Worm (Caenorhabditis elegans) whole organism, late embryonic: ENCODE measurements around the gene ctbp-1.
A peak's percentile ranks its signal among the peaks of the same experiment; 100 is the strongest.

Experiments used
- C08G9.2 ChIP-seq: sonication (generic microtip); optimal IDR thresholded peaks from 2 replicates; lab custom pipeline; 2016; ENCODE audit warnings: mild to moderate bottlenecking, missing genetic modification characterization, moderate library complexity, missing compliant biosample characterization
- F13H6.1 ChIP-seq: sonication (generic microtip); optimal IDR thresholded peaks from 2 replicates; lab custom pipeline; 2016; ENCODE audit warnings: missing genetic modification characterization, missing compliant biosample characterization
- K09A11.1 ChIP-seq: sonication (generic microtip); optimal IDR thresholded peaks from 2 replicates; lab custom pipeline; 2017; ENCODE audit warnings: antibody characterized with exemption, mild to moderate bottlenecking, missing genetic modification characterization, missing compliant biosample characterization; ENCODE audit not compliant: insufficient read depth
- T23F11.4 ChIP-seq: fragments of 200-800 bp; sonication (Bioruptor generic); optimal IDR thresholded peaks from 2 replicates; lab custom pipeline; 2018; ENCODE audit warnings: mild to moderate bottlenecking, missing genetic modification characterization, missing compliant biosample characterization
- Y22D7AL.16 ChIP-seq: sonication (generic microtip); optimal IDR thresholded peaks from 2 replicates; lab custom pipeline; 2016; ENCODE audit warnings: missing genetic modification characterization, missing compliant biosample characterization
- ahr-1 ChIP-seq: sonication (generic microtip); optimal IDR thresholded peaks from 2 replicates; lab custom pipeline; 2016; ENCODE audit warnings: missing genetic modification characterization, missing compliant biosample characterization
- ceh-14 ChIP-seq: sonication (generic microtip); optimal IDR thresholded peaks from 2 replicates; lab custom pipeline; 2016; ENCODE audit warnings: missing genotype, missing genetic modification characterization, missing compliant biosample characterization
- ceh-18 ChIP-seq: sonication (generic microtip); optimal IDR thresholded peaks from 2 replicates; lab custom pipeline; 2016; ENCODE audit warnings: missing genetic modification characterization, missing compliant biosample characterization
- ceh-2 ChIP-seq: sonication (generic microtip); optimal IDR thresholded peaks from 2 replicates; lab custom pipeline; 2016; ENCODE audit warnings: missing genotype, missing genetic modification characterization, missing compliant biosample characterization
- ceh-22 ChIP-seq: sonication (generic microtip); optimal IDR thresholded peaks from 2 replicates; lab custom pipeline; 2017; ENCODE audit warnings: missing biosample characterization, missing genetic modification characterization
- ceh-30 ChIP-seq: fragments of 150-350 bp; optimal IDR thresholded peaks from 2 replicates; lab custom pipeline; 2014; ENCODE audit warnings: missing biosample characterization, missing genetic modification characterization
- ceh-31 ChIP-seq: sonication (generic microtip); optimal IDR thresholded peaks from 2 replicates; lab custom pipeline; 2016; ENCODE audit warnings: missing genetic modification characterization, missing compliant biosample characterization
- ceh-45 ChIP-seq: fragments of 200-800 bp; sonication (Bioruptor generic); IDR thresholded peaks from 2 replicates; pipeline ENCODE4 v1.3.6; 2022; ENCODE audit warnings: missing genetic modification reagents, missing genetic modification characterization, missing compliant biosample characterization
- ceh-48 ChIP-seq: sonication (generic microtip); optimal IDR thresholded peaks from 2 replicates; lab custom pipeline; 2016; ENCODE audit warnings: missing genetic modification characterization, inconsistent platforms, missing compliant biosample characterization
- ceh-9 ChIP-seq: sonication (generic microtip); optimal IDR thresholded peaks from 2 replicates; lab custom pipeline; 2016; ENCODE audit warnings: mild to moderate bottlenecking, missing genetic modification characterization, inconsistent platforms, missing compliant biosample characterization
- che-1 ChIP-seq: sonication (generic microtip); optimal IDR thresholded peaks from 2 replicates; lab custom pipeline; 2016; ENCODE audit warnings: mild to moderate bottlenecking, missing genetic modification characterization, missing compliant biosample characterization
- dve-1 ChIP-seq: sonication (generic microtip); optimal IDR thresholded peaks from 2 replicates; lab custom pipeline; 2017; ENCODE audit warnings: antibody characterized with exemption, mild to moderate bottlenecking, missing genetic modification characterization, missing compliant biosample characterization
- elt-2 ChIP-seq: sonication (generic microtip); optimal IDR thresholded peaks from 2 replicates; lab custom pipeline; 2016; ENCODE audit warnings: missing genetic modification reagents, missing genetic modification characterization, missing compliant biosample characterization
- eyg-1 ChIP-seq: sonication (generic microtip); optimal IDR thresholded peaks from 2 replicates; lab custom pipeline; 2016; ENCODE audit warnings: missing genotype, missing genetic modification characterization, missing compliant biosample characterization
- fax-1 ChIP-seq: sonication (generic microtip); optimal IDR thresholded peaks from 2 replicates; lab custom pipeline; 2016; ENCODE audit warnings: missing genotype, missing genetic modification characterization, missing compliant biosample characterization
- fkh-6 ChIP-seq: sonication (generic microtip); optimal IDR thresholded peaks from 2 replicates; lab custom pipeline; 2016; ENCODE audit warnings: missing genetic modification characterization, missing compliant biosample characterization
- hlh-15 ChIP-seq: sonication (generic microtip); optimal IDR thresholded peaks from 2 replicates; lab custom pipeline; 2016; ENCODE audit warnings: missing genetic modification characterization, missing compliant biosample characterization
- hlh-30 ChIP-seq: sonication (generic microtip); optimal IDR thresholded peaks from 2 replicates; lab custom pipeline; 2017; ENCODE audit warnings: antibody characterized with exemption, missing genetic modification characterization, missing compliant biosample characterization; ENCODE audit not compliant: insufficient read depth
- hlh-6 ChIP-seq: sonication (generic microtip); optimal IDR thresholded peaks from 2 replicates; lab custom pipeline; 2016; ENCODE audit warnings: missing genotype, missing genetic modification characterization, missing compliant biosample characterization
- lin-11 ChIP-seq: fragments of 200-800 bp; sonication (Bioruptor generic); optimal IDR thresholded peaks from 2 replicates; lab custom pipeline; 2018; ENCODE audit warnings: mild to moderate bottlenecking, missing genetic modification characterization, missing compliant biosample characterization
- madf-2 ChIP-seq: sonication (generic microtip); optimal IDR thresholded peaks from 2 replicates; lab custom pipeline; 2017; ENCODE audit warnings: missing genetic modification characterization, missing compliant biosample characterization
- mec-3 ChIP-seq: sonication (generic microtip); optimal IDR thresholded peaks from 2 replicates; lab custom pipeline; 2016; ENCODE audit warnings: borderline replicate concordance, missing genetic modification characterization, missing compliant biosample characterization
- nhr-232 ChIP-seq: sonication (generic microtip); optimal IDR thresholded peaks from 2 replicates; lab custom pipeline; 2016; ENCODE audit warnings: missing genetic modification characterization, missing compliant biosample characterization
- npax-4 ChIP-seq: sonication (generic microtip); optimal IDR thresholded peaks from 2 replicates; lab custom pipeline; 2016; ENCODE audit warnings: missing genetic modification characterization, missing compliant biosample characterization
- odd-2 ChIP-seq: sonication (generic microtip); optimal IDR thresholded peaks from 2 replicates; lab custom pipeline; 2017; ENCODE audit warnings: antibody characterized with exemption, mild to moderate bottlenecking, missing genetic modification characterization, missing compliant biosample characterization
- pag-3 ChIP-seq: sonication (generic microtip); optimal IDR thresholded peaks from 2 replicates; lab custom pipeline; 2016; ENCODE audit warnings: missing compliant biosample characterization, missing genetic modification characterization, borderline replicate concordance
- pax-1 ChIP-seq: fragments of 150-350 bp; optimal IDR thresholded peaks from 2 replicates; lab custom pipeline; 2014; ENCODE audit warnings: missing biosample characterization, missing genetic modification characterization
- pha-2 ChIP-seq: sonication (generic microtip); optimal IDR thresholded peaks from 2 replicates; lab custom pipeline; 2017; ENCODE audit warnings: mild to moderate bottlenecking, missing genetic modification characterization, missing compliant biosample characterization
- pha-4 ChIP-seq: fragments of 150-350 bp; optimal IDR thresholded peaks from 2 replicates; lab custom pipeline; 2018; ENCODE audit warnings: missing biosample characterization, missing genetic modification reagents, missing genetic modification characterization
- pqm-1 ChIP-seq: sonication (generic microtip); optimal IDR thresholded peaks from 2 replicates; lab custom pipeline; 2016; ENCODE audit warnings: missing genetic modification characterization, missing compliant biosample characterization
- pros-1 ChIP-seq: fragments of 150-350 bp; optimal IDR thresholded peaks from 2 replicates; lab custom pipeline; 2014; ENCODE audit warnings: missing biosample characterization, missing genetic modification reagents, missing genetic modification characterization
- rnt-1 ChIP-seq: sonication (generic microtip); optimal IDR thresholded peaks from 2 replicates; lab custom pipeline; 2016; ENCODE audit warnings: missing genetic modification characterization, missing compliant biosample characterization
- sdc-2 ChIP-seq: sonication (generic microtip); optimal IDR thresholded peaks from 2 replicates; lab custom pipeline; 2016; ENCODE audit warnings: missing genotype, missing genetic modification characterization, missing compliant biosample characterization
- syd-9 ChIP-seq: sonication (generic microtip); optimal IDR thresholded peaks from 2 replicates; lab custom pipeline; 2016; ENCODE audit warnings: mild to moderate bottlenecking, missing genetic modification characterization, moderate library complexity, missing compliant biosample characterization
- tbx-2 ChIP-seq: sonication (generic microtip); optimal IDR thresholded peaks from 2 replicates; lab custom pipeline; 2016; ENCODE audit warnings: missing genetic modification characterization, missing compliant biosample characterization
- tbx-7 ChIP-seq: sonication (generic microtip); optimal IDR thresholded peaks from 2 replicates; lab custom pipeline; 2016; ENCODE audit warnings: missing genotype, missing genetic modification characterization, missing compliant biosample characterization
- ttx-3 ChIP-seq: sonication (generic microtip); optimal IDR thresholded peaks from 2 replicates; lab custom pipeline; 2016; ENCODE audit warnings: missing genetic modification reagents, missing genetic modification characterization, missing compliant biosample characterization
- unc-3 ChIP-seq, 2 experiments: fragments of 200-800 bp in 1 of 2; sonication (Bioruptor generic) in 1 of 2; sonication (generic microtip) in 1 of 2; conservative IDR thresholded peaks in 1 of 2; optimal IDR thresholded peaks in 1 of 2; 2 replicates each; pipeline versions ENCODE4 v1.3.6 to Lab custom; 2016 to 2022; ENCODE audit warnings: missing compliant biosample characterization in 2 of 2, missing genetic modification characterization in 2 of 2, missing genetic modification reagents in 1 of 2
- unc-55 ChIP-seq: sonication (generic microtip); optimal IDR thresholded peaks from 2 replicates; lab custom pipeline; 2017; ENCODE audit warnings: missing biosample characterization, missing genetic modification reagents, missing genetic modification characterization
- unc-86 ChIP-seq: sonication (generic microtip); optimal IDR thresholded peaks from 2 replicates; lab custom pipeline; 2016; ENCODE audit warnings: missing genetic modification characterization, missing compliant biosample characterization
- ztf-16 ChIP-seq: sonication (generic microtip); optimal IDR thresholded peaks from 2 replicates; lab custom pipeline; 2017; ENCODE audit warnings: missing genetic modification characterization, missing compliant biosample characterization

Gene ctbp-1

ce11 chrX:5837035-5837434, 25.5 kb upstream of the ctbp-1 start:
- peak; percentile 60 for TF ChIP-seq unc-55
- no peak for TF ChIP-seq Y22D7AL.16 (tag; lab: Kevin White, UChicago)

- TF ChIP-seq pros-1 (tag; lab: Kevin White, UChicago) (no peak), pha-2 (tag; lab: Kevin White, UChicago) (no peak)
These were observed 23.4 kb upstream of the ctbp-1 start for ce11 chrX:5839143-5839542.

ce11 chrX:5839643-5840042, 22.9 kb upstream of the ctbp-1 start, which contains the start of gene dct-11:
Gene dct-11, minus strand, starts transcription at chrX:5839778.
- no peak for TF ChIP-seq eyg-1 (tag; lab: Kevin White, UChicago)
- no peak for TF ChIP-seq ceh-2
- no peak for TF ChIP-seq hlh-6
- TF ChIP-seq ceh-18 (tag; lab: Kevin White, UChicago): no peak
- no peak for TF ChIP-seq pros-1 (tag; lab: Kevin White, UChicago)
- no peak for TF ChIP-seq mec-3
- TF ChIP-seq syd-9 (tag; lab: Kevin White, UChicago): no peak
- peak; percentile 30 for TF ChIP-seq elt-2 (tag; lab: Kevin White, UChicago)
- TF ChIP-seq ceh-45 (GFP tag; lab: Robert Waterston, UW): no peak
- no peak for TF ChIP-seq pag-3
- no peak for TF ChIP-seq unc-86
- TF ChIP-seq dve-1: peak; percentile 16
- TF ChIP-seq ceh-14 (tag; lab: Kevin White, UChicago): no peak

- TF ChIP-seq npax-4 (tag; lab: Kevin White, UChicago) (no peak), ahr-1 (tag; lab: Kevin White, UChicago) (no peak), odd-2 (tag; lab: Kevin White, UChicago) (no peak), hlh-30 (peak; percentile 86), pqm-1 (tag; lab: Kevin White, UChicago) (peak; percentile 71), pha-4 (tag; lab: Kevin White, UChicago) (no peak), ttx-3 (tag; lab: Kevin White, UChicago) (no peak), sdc-2 (peak; percentile 86), pax-1 (tag; lab: Kevin White, UChicago) (peak; percentile 78), ceh-14 (tag; lab: Kevin White, UChicago) (peak; percentile 48), F13H6.1 (peak; percentile 83), ceh-9 (tag; lab: Kevin White, UChicago) (no peak), fkh-6 (tag; lab: Kevin White, UChicago) (peak; percentile 33), ztf-16 (tag; lab: Kevin White, UChicago) (no peak), fax-1 (tag; lab: Kevin White, UChicago) (peak; percentile 32), tbx-7 (tag; lab: Kevin White, UChicago) (peak; percentile 30), ceh-22 (no peak), dve-1 (peak; percentile 97), ceh-2 (peak; percentile 57), T23F11.4 (GFP tag; lab: Kevin White, UChicago) (no peak), ceh-30 (tag; lab: Kevin White, UChicago) (no peak), unc-55 (peak; percentile 87), unc-3 (GFP tag; conservative IDR thresholded peaks at IDR 0.05; lab: Robert Waterston, UW) (no peak), unc-3 (tag; optimal IDR thresholded peaks at IDR 0.05; lab: Kevin White, UChicago) (peak; percentile 51), mec-3 (no peak), pros-1 (tag; lab: Kevin White, UChicago) (peak; percentile 69), tbx-2 (tag; lab: Kevin White, UChicago) (peak; percentile 96), ceh-31 (peak; percentile 95), hlh-15 (no peak), K09A11.1 (peak; percentile 57), C08G9.2 (tag; lab: Kevin White, UChicago) (peak; percentile 55), che-1 (peak; percentile 25), lin-11 (tag; lab: Kevin White, UChicago) (no peak), rnt-1 (tag; lab: Kevin White, UChicago) (peak; percentile 93), unc-86 (peak; percentile 46), nhr-232 (tag; lab: Kevin White, UChicago) (peak; percentile 22), madf-2 (tag; lab: Kevin White, UChicago) (peak; percentile 62), ceh-48 (peak; percentile 7)
These were observed 21.4 kb upstream of the ctbp-1 start, which contains the start of gene puf-9 for ce11 chrX:5841060-5841642. Gene puf-9, plus strand, starts transcription at chrX:5841592.
